Worm (Caenorhabditis elegans): ENCODE data around the gene C17F4.11.

- TF ChIP-seq pes-1 (GFP tag; IDR thresholded peaks at IDR 0.05) (no peak), hmg-4 (GFP tag; optimal IDR thresholded peaks at IDR 0.05) (no peak), sea-1 (GFP tag; conservative IDR thresholded peaks at IDR 0.05) (no peak)
These were observed 26.9 kb upstream of the C17F4.11 start, which contains the start of gene ZC239.5 for ce11 chrII:3210365-3210764.
